Worm (Caenorhabditis elegans): ENCODE results near the gene lido-6.

Gene lido-6

DNA sequence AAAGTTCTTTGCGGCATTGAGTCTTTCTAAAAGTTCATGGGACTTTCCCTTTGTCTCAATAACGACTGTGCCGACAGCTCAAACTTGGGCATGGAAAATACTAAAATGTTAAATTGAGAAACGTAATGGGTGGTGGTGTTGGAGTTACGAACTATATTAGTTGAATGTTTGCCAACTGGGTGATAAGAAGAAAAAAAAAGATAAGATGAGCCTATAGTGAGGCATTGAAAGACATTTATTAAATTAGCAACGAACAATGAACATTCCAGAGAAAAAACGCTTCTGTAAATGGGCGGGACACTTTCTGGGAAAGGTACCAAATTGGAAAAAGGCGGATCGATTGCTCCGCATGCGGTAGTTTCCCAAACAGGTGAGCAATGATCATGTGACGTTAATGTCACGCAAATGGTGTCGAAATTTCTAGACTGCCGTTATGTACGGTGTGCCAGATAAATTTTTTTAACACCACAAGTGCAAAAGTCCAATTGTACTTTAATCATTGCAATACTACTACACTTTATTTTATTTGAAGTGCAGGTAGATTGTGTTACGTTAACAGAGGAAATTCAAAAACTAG is 24.3 kb upstream of the lido-6 start (continued):
- TF ChIP-seq F13H6.1 (tag; optimal IDR thresholded peaks at IDR 0.05) (peak; percentile 8), dmd-4 (tag; optimal IDR thresholded peaks at IDR 0.05) (no peak), peb-1 (tag; optimal IDR thresholded peaks at IDR 0.05) (no peak), sem-4 (tag; optimal IDR thresholded peaks at IDR 0.05) (no peak)

DNA sequence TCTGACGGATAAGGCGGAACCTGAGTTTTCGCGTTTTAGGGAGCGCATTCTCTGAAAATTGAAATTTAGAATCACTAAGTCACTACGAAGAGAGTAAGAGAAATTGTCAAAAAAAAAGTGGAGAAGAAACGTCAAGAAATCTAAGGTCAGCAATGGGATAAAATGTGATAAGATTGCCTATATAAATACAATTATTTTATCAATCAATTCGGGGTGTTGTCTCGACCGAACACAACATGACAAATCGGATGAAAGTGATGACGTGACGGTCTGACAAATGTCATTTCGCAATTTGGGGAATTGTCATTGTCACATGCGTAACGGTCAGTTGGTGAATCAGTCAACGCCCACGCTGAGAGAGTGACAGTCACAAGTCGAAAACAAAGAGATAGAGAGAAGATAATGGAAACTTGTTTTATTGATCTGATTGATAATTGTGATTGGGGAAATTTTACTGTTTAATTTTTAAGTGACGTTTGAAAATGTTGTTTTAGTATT is 23.1 kb upstream of the lido-6 start, which contains the start of gene cnp-3:
TSS of gene cnp-3 (minus strand) at position 51 of the 498 bp plus-strand sequence.
- no peak for TF ChIP-seq snpc-4 (tag; optimal IDR thresholded peaks at IDR 0.05)
- TF ChIP-seq dmd-4 (tag; optimal IDR thresholded peaks at IDR 0.05): no peak
- TF ChIP-seq nhr-23 (tag; optimal IDR thresholded peaks at IDR 0.05): no peak
- TF ChIP-seq Y55F3AM.14 (GFP tag; optimal IDR thresholded peaks at IDR 0.05): no peak
- TF ChIP-seq mdl-1 (tag; optimal IDR thresholded peaks at IDR 0.05): no peak
- TF ChIP-seq nhr-12 (tag; optimal IDR thresholded peaks at IDR 0.05): no peak
- peak; percentile 32 for TF ChIP-seq skn-1 (tag; optimal IDR thresholded peaks at IDR 0.05)
- peak; percentile 63 for TF ChIP-seq fos-1 (tag; optimal IDR thresholded peaks at IDR 0.05)
- TF ChIP-seq mbf-1 (tag; optimal IDR thresholded peaks at IDR 0.05): no peak
- TF ChIP-seq sma-3 (GFP tag; optimal IDR thresholded peaks at IDR 0.05): peak; percentile 80
- TF ChIP-seq ama-1 (optimal IDR thresholded peaks at IDR 0.05): no peak
- no peak for TF ChIP-seq ztf-11 (tag; optimal IDR thresholded peaks at IDR 0.05)
- TF ChIP-seq nhr-10 (tag; optimal IDR thresholded peaks at IDR 0.05): no peak
- TF ChIP-seq crh-2 (tag; optimal IDR thresholded peaks at IDR 0.05): peak; percentile 41
- no peak for TF ChIP-seq nhr-25 (tag; optimal IDR thresholded peaks at IDR 0.05)
- no peak for TF ChIP-seq F13H6.1 (tag; optimal IDR thresholded peaks at IDR 0.05)
- TF ChIP-seq nhr-129 (tag; optimal IDR thresholded peaks at IDR 0.05): peak; percentile 1
- TF ChIP-seq lsy-2 (tag; optimal IDR thresholded peaks at IDR 0.05): no peak
- peak; percentile 44 for TF ChIP-seq blmp-1 (tag; optimal IDR thresholded peaks at IDR 0.05; ENCODE audit: insufficient read depth)
- no peak for TF ChIP-seq egl-27 (tag; optimal IDR thresholded peaks at IDR 0.05)
- TF ChIP-seq sma-9 (GFP tag; optimal IDR thresholded peaks at IDR 0.05): no peak
- TF ChIP-seq sma-9 (tag; optimal IDR thresholded peaks at IDR 0.05): no peak
- TF ChIP-seq ZK546.5 (tag; optimal IDR thresholded peaks at IDR 0.05): no peak
- TF ChIP-seq gmeb-1 (tag; optimal IDR thresholded peaks at IDR 0.05): peak; percentile 26
- TF ChIP-seq nhr-21 (tag; optimal IDR thresholded peaks at IDR 0.05): peak; percentile 77
- TF ChIP-seq unc-55 (GFP tag; optimal IDR thresholded peaks at IDR 0.05): no peak
- TF ChIP-seq aly-2 (tag; optimal IDR thresholded peaks at IDR 0.05): no peak
- no peak for TF ChIP-seq mab-5 (tag; optimal IDR thresholded peaks at IDR 0.05)
- no peak for TF ChIP-seq C34F6.9 (tag; optimal IDR thresholded peaks at IDR 0.05)
- no peak for TF ChIP-seq unc-62 (GFP tag; optimal IDR thresholded peaks at IDR 0.05)
- TF ChIP-seq peb-1 (tag; optimal IDR thresholded peaks at IDR 0.05): no peak
- TF ChIP-seq ztf-1 (GFP tag; conservative IDR thresholded peaks at IDR 0.05): no peak

DNA sequence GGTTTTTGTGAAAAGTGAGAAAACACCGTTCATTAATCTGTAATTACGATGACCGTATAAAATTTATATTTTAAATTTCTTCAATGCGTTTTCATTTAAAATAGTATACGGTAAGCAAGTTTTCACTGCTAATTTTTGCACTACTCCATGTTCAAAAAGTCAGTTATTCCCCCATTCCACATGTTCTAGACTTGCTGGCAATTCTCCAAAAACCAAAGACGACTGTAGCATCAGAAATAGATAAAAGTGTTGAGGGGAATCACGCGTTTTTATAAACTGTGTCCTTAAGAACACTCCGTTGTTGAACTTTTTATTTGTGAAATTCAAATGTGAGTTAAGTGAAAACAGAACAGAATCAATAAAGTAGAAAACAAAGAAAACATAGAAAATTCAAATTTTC is 20.7 kb upstream of the lido-6 start:
- no peak for TF ChIP-seq sma-3 (GFP tag; optimal IDR thresholded peaks at IDR 0.05)
- TF ChIP-seq mab-5 (tag; optimal IDR thresholded peaks at IDR 0.05): no peak
- no peak for TF ChIP-seq nhr-12 (tag; optimal IDR thresholded peaks at IDR 0.05)
- TF ChIP-seq snpc-4 (tag; optimal IDR thresholded peaks at IDR 0.05): no peak
- TF ChIP-seq ztf-4 (tag; optimal IDR thresholded peaks at IDR 0.05): no peak
- no peak for TF ChIP-seq nhr-237 (tag; optimal IDR thresholded peaks at IDR 0.05)
- no peak for TF ChIP-seq gmeb-1 (tag; optimal IDR thresholded peaks at IDR 0.05)
- TF ChIP-seq unc-62 (GFP tag; optimal IDR thresholded peaks at IDR 0.05): no peak
- no peak for TF ChIP-seq unc-39 (tag; optimal IDR thresholded peaks at IDR 0.05)
- peak; percentile 30 for TF ChIP-seq nhr-129 (tag; optimal IDR thresholded peaks at IDR 0.05)
- TF ChIP-seq zag-1 (tag; optimal IDR thresholded peaks at IDR 0.05): no peak
- no peak for TF ChIP-seq lsy-2 (tag; optimal IDR thresholded peaks at IDR 0.05)
- TF ChIP-seq skn-1 (tag; optimal IDR thresholded peaks at IDR 0.05): no peak
- no peak for TF ChIP-seq dmd-4 (tag; optimal IDR thresholded peaks at IDR 0.05)
- no peak for TF ChIP-seq Y55F3AM.14 (GFP tag; optimal IDR thresholded peaks at IDR 0.05)
- no peak for TF ChIP-seq nhr-6 (tag; optimal IDR thresholded peaks at IDR 0.05)
- TF ChIP-seq crh-2 (tag; optimal IDR thresholded peaks at IDR 0.05): peak; percentile 53
- peak; percentile 20 for TF ChIP-seq sma-9 (GFP tag; optimal IDR thresholded peaks at IDR 0.05)
- TF ChIP-seq sma-9 (tag; optimal IDR thresholded peaks at IDR 0.05): no peak
- TF ChIP-seq nhr-11 (tag; optimal IDR thresholded peaks at IDR 0.05): no peak
- no peak for TF ChIP-seq mdl-1 (tag; optimal IDR thresholded peaks at IDR 0.05)

Data from whole organism, L2 larva.